Worm (Caenorhabditis elegans): ENCODE measurements around the gene F54H5.2.

DNA sequence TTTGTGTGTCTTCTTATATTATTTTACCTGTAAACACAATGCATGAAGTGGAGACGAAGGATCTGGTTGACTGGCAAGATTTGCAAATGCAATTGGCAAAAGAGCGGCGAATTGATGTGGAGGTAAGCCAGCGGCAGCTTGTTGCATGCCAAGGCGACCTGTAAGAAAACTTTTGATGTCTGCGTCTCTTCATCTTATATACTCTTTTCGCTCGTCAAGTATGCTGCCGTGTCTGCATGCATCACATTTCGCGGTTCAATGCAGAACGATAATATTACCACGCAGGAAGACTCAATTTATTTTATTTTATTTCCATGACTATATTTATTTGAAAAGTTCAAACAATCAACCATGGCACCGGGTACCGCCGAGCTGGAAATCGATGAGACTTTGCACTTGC is 26.3 kb upstream of the F54H5.2 start, which contains the start of gene vps-33.2:
- TF ChIP-seq ama-1 (optimal IDR thresholded peaks at IDR 0.05) (no peak), F13C5.2 (tag; optimal IDR thresholded peaks at IDR 0.05) (no peak)

Data from whole organism, early embryonic.